Fruit fly (Drosophila melanogaster) whole organism, embryonic: Measurements from ENCODE around the gene RpS30.

Experiments
- Bdp1 ChIP-seq: fragments of 200-800 bp; sonication (Bioruptor generic); optimal IDR thresholded peaks from 3 replicates; lab custom pipeline; 2016; ENCODE audit warnings: missing biosample characterization, missing genetic modification characterization
- Bgb ChIP-seq: fragments of 200-800 bp; sonication (Bioruptor generic); IDR thresholded peaks from 2 replicates; pipeline ENCODE4 v1.3.6; 2022; ENCODE audit warnings: missing biosample characterization, missing genetic modification characterization; ENCODE audit not compliant: partially characterized antibody
- Bteb2 ChIP-seq: fragments of 200-800 bp; sonication (Bioruptor generic); optimal IDR thresholded peaks from 2 replicates; lab custom pipeline; 2016; ENCODE audit warnings: missing biosample characterization, missing genetic modification characterization
- CG10209 ChIP-seq: fragments of 200-800 bp; sonication (Bioruptor generic); optimal IDR thresholded peaks from 3 replicates; lab custom pipeline; 2017; ENCODE audit warnings: missing biosample characterization, mild to moderate bottlenecking, missing genetic modification characterization, missing genetic modification reagents
- CG11456 ChIP-seq: fragments of 200-800 bp; sonication (Bioruptor generic); IDR thresholded peaks from 3 replicates; pipeline ENCODE4 v1.3.6; 2022; ENCODE audit warnings: missing biosample characterization, missing genetic modification characterization
- CG13287 ChIP-seq: fragments of 200-800 bp; sonication (Bioruptor generic); IDR thresholded peaks from 2 replicates; pipeline ENCODE4 v1.3.6; 2022; ENCODE audit warnings: missing biosample characterization, missing genetic modification characterization; ENCODE audit not compliant: partially characterized antibody
- CG14014 ChIP-seq: fragments of 200-800 bp; sonication (Bioruptor generic); IDR thresholded peaks from 2 replicates; pipeline ENCODE4 v1.3.6; 2022; ENCODE audit warnings: missing biosample characterization, missing genetic modification characterization
- CG14860 ChIP-seq: fragments of 200-800 bp; sonication (Bioruptor generic); IDR thresholded peaks from 3 replicates; pipeline ENCODE4 v1.3.6; 2022; ENCODE audit warnings: missing biosample characterization, missing genetic modification characterization; ENCODE audit not compliant: partially characterized antibody
- CG16813 ChIP-seq: fragments of 200-800 bp; sonication (Bioruptor generic); IDR thresholded peaks from 3 replicates; pipeline ENCODE4 v1.3.6; 2022; ENCODE audit warnings: missing biosample characterization, missing genetic modification characterization; ENCODE audit not compliant: partially characterized antibody
- CG1832 ChIP-seq: fragments of 200-800 bp; sonication (Bioruptor generic); optimal IDR thresholded peaks from 2 replicates; lab custom pipeline; 2017; ENCODE audit warnings: missing biosample characterization, mild to moderate bottlenecking, missing genetic modification characterization, inconsistent platforms
- CG18476 ChIP-seq: fragments of 200-800 bp; sonication (Bioruptor generic); optimal IDR thresholded peaks from 2 replicates; lab custom pipeline; 2016; ENCODE audit warnings: missing biosample characterization, mild to moderate bottlenecking, missing genetic modification characterization
- CG34224 ChIP-seq: fragments of 200-800 bp; sonication (Bioruptor generic); IDR thresholded peaks from 3 replicates; pipeline ENCODE4 v1.3.6; 2022; ENCODE audit warnings: missing biosample characterization, missing genetic modification characterization; ENCODE audit not compliant: partially characterized antibody
- CG42726 ChIP-seq: fragments of 200-800 bp; sonication (Bioruptor generic); IDR thresholded peaks from 2 replicates; pipeline ENCODE4 v1.3.6; 2022; ENCODE audit warnings: missing biosample characterization, missing genetic modification characterization; ENCODE audit not compliant: partially characterized antibody
- CG4360 ChIP-seq: fragments of 200-800 bp; sonication (Bioruptor generic); IDR thresholded peaks from 2 replicates; pipeline ENCODE4 v1.3.6; 2022; ENCODE audit warnings: missing biosample characterization, missing genetic modification characterization
- CG6791 ChIP-seq: fragments of 200-800 bp; sonication (Bioruptor generic); IDR thresholded peaks from 3 replicates; pipeline ENCODE4 v1.3.6; 2022; ENCODE audit warnings: missing biosample characterization, missing genetic modification characterization; ENCODE audit not compliant: partially characterized antibody
- CG7963 ChIP-seq: fragments of 200-800 bp; sonication (Bioruptor generic); IDR thresholded peaks from 3 replicates; pipeline ENCODE4 v1.3.6; 2022; ENCODE audit warnings: missing biosample characterization, missing genetic modification characterization; ENCODE audit not compliant: partially characterized antibody
- Dbx ChIP-seq: fragments of 200-800 bp; sonication (Bioruptor generic); IDR thresholded peaks from 3 replicates; pipeline ENCODE4 v1.3.6; 2022; ENCODE audit warnings: missing biosample characterization, missing genetic modification characterization
- Ets65A ChIP-seq: fragments of 200-800 bp; sonication (Bioruptor generic); peaks from one replicate; lab custom pipeline; 2016; ENCODE audit warnings: missing biosample characterization, missing genetic modification characterization
- HLH4C ChIP-seq: fragments of 200-800 bp; sonication (Bioruptor generic); IDR thresholded peaks from 3 replicates; pipeline ENCODE4 v1.3.6; 2022; ENCODE audit warnings: missing biosample characterization, missing genetic modification characterization; ENCODE audit not compliant: partially characterized antibody
- Opbp ChIP-seq: fragments of 200-800 bp; sonication (Bioruptor generic); IDR thresholded peaks from 3 replicates; pipeline ENCODE4 v1.3.6; 2022; ENCODE audit warnings: missing biosample characterization, missing genetic modification characterization; ENCODE audit not compliant: partially characterized antibody
- Pdp1 ChIP-seq, 2 experiments: fragments of 200-800 bp; sonication (Bioruptor generic); optimal IDR thresholded peaks; 3 replicates each; lab custom pipeline; 2016; ENCODE audit warnings: missing biosample characterization in 2 of 2, missing genetic modification characterization in 2 of 2, mild to moderate bottlenecking in 1 of 2, moderate library complexity in 1 of 2
- Side ChIP-seq: fragments of 200-800 bp; sonication (Bioruptor generic); optimal IDR thresholded peaks from 2 replicates; lab custom pipeline; 2016; ENCODE audit warnings: missing biosample characterization, missing genetic modification characterization
- abd-A ChIP-seq: fragments of 200-800 bp; sonication (Bioruptor generic); optimal IDR thresholded peaks from 3 replicates; lab custom pipeline; 2019; ENCODE audit warnings: missing biosample characterization, mild to moderate bottlenecking, missing genetic modification characterization, moderate library complexity
- amos ChIP-seq: fragments of 200-800 bp; sonication (Bioruptor generic); IDR thresholded peaks from 2 replicates; pipeline ENCODE4 v1.3.6; 2022; ENCODE audit warnings: missing biosample characterization, missing genetic modification characterization; ENCODE audit not compliant: partially characterized antibody
- ato ChIP-seq: fragments of 200-800 bp; sonication (Bioruptor generic); IDR thresholded peaks from 2 replicates; pipeline ENCODE4 v1.3.6; 2022; ENCODE audit warnings: missing biosample characterization, missing genetic modification characterization; ENCODE audit not compliant: partially characterized antibody
- bab2 ChIP-seq: fragments of 200-800 bp; sonication (Bioruptor generic); optimal IDR thresholded peaks from 2 replicates; lab custom pipeline; 2016; ENCODE audit warnings: missing biosample characterization, missing genetic modification characterization
- bbx ChIP-seq: fragments of 200-800 bp; sonication (Bioruptor generic); IDR thresholded peaks from 2 replicates; pipeline ENCODE4 v1.3.6; 2022; ENCODE audit warnings: missing biosample characterization, missing genetic modification characterization; ENCODE audit not compliant: partially characterized antibody
- dan ChIP-seq: fragments of 200-800 bp; sonication (Bioruptor generic); IDR thresholded peaks from 2 replicates; pipeline ENCODE4 v1.3.6; 2022; ENCODE audit warnings: missing biosample characterization, missing genetic modification characterization
- dati ChIP-seq: fragments of 200-800 bp; sonication (Bioruptor generic); IDR thresholded peaks from 2 replicates; pipeline ENCODE4 v1.3.6; 2022; ENCODE audit warnings: missing biosample characterization, missing genetic modification characterization
- gce ChIP-seq: fragments of 200-800 bp; sonication (Bioruptor generic); IDR thresholded peaks from 3 replicates; pipeline ENCODE4 v1.3.6; 2022; ENCODE audit warnings: missing biosample characterization, missing genetic modification characterization
- hbn ChIP-seq: fragments of 200-800 bp; sonication (Bioruptor generic); IDR thresholded peaks from 2 replicates; pipeline ENCODE4 v1.3.6; 2022; ENCODE audit warnings: missing biosample characterization, missing genetic modification characterization; ENCODE audit not compliant: partially characterized antibody
- knrl ChIP-seq: fragments of 200-800 bp; sonication (Bioruptor generic); IDR thresholded peaks from 3 replicates; pipeline ENCODE4 v1.3.6; 2022; ENCODE audit warnings: missing biosample characterization, missing genetic modification characterization; ENCODE audit not compliant: partially characterized antibody
- mld ChIP-seq: fragments of 200-800 bp; sonication (Bioruptor generic); IDR thresholded peaks from 3 replicates; pipeline ENCODE4 v1.3.6; 2022; ENCODE audit warnings: missing biosample characterization, missing genetic modification characterization; ENCODE audit not compliant: partially characterized antibody
- nerfin-2 ChIP-seq: fragments of 200-800 bp; sonication (Bioruptor generic); IDR thresholded peaks from 2 replicates; pipeline ENCODE4 v1.3.6; 2022; ENCODE audit warnings: missing biosample characterization, missing genetic modification characterization; ENCODE audit not compliant: partially characterized antibody
- pfk ChIP-seq: fragments of 200-800 bp; sonication (Bioruptor generic); optimal IDR thresholded peaks from 2 replicates; lab custom pipeline; 2018; ENCODE audit warnings: missing biosample characterization, mild to moderate bottlenecking, missing genetic modification characterization, moderate library complexity
- sens ChIP-seq: fragments of 200-800 bp; sonication (Bioruptor generic); peaks from one replicate; lab custom pipeline; 2016; ENCODE audit warnings: missing biosample characterization, missing genetic modification characterization
- tna ChIP-seq: fragments of 200-800 bp; sonication (Bioruptor generic); IDR thresholded peaks from 2 replicates; pipeline ENCODE4 v1.3.6; 2022; ENCODE audit warnings: missing biosample characterization, missing genetic modification characterization; ENCODE audit not compliant: partially characterized antibody
- vvl ChIP-seq: fragments of 200-800 bp; sonication (Bioruptor generic); IDR thresholded peaks from 2 replicates; pipeline ENCODE4 v1.3.6; 2022; ENCODE audit warnings: missing biosample characterization, missing genetic modification characterization
- zfh2 ChIP-seq: fragments of 200-800 bp; sonication (Bioruptor generic); optimal IDR thresholded peaks from 2 replicates; lab custom pipeline; 2016; ENCODE audit warnings: missing biosample characterization, missing genetic modification characterization

The RpS30 gene

DNA sequence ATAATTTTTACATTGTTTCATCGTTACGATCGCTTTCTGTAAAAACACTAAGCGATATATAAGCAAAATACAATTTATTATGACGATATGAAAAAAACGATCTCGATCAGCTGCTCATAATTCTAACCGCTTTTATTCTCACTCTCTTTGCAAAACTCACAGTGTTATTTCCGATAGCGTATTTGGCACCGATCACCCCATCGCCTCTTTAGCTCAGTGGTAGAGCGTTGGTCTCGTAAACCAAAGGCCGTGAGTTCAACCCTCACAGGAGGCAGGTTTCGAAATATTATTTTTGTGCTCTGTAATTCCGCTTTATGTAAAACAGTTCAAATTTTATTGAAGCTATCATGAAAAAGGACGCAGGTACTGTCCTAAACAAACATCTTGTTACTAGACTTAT, 40.6 kb downstream of the RpS30 start (continued):
- TF ChIP-seq bab2 (no peak), CG7963 (GFP tag; lab: Robert Waterston, UW) (peak; percentile 63; the same call in 2 of the 3 replicates), CG16813 (peak; percentile 61)
- TF ChIP-seq, all 482 proteins: peak for 24

DNA sequence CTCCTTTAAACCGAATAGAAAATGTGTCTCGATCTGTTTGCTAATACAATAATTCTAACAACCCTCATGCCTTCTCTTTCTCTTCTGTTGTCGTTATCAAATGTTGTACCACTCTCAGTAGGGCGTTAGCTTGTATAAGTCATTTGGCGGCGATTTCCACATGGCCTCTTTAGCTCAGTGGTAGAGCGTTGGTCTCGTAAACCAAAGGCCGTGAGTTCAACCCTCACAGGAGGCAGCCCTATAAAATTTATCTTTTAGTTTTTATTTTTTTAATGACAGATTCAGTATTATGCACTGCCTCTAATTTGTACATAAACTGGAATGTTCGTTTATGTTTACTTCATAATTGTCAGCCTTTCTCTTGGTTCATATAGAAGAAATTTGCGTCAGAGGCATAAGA, 41.2 kb downstream of the RpS30 start:
- TF ChIP-seq Bteb2 (GFP tag; lab: Kevin White, UChicago) = no peak
- peak; percentile 81; the same call in 1 of the 2 replicates for TF ChIP-seq amos
- TF ChIP-seq Bgb (GFP tag; lab: Robert Waterston, UW) = peak; percentile 73
- peak; percentile 60; the same call in 1 of the 2 replicates for TF ChIP-seq nerfin-2 (GFP tag; lab: Robert Waterston, UW)
- TF ChIP-seq tna (GFP tag; lab: Robert Waterston, UW) = peak; percentile 40; the same call in 1 of the 2 replicates
- TF ChIP-seq CG6791 = peak; percentile 83; the same call in 2 of the 3 replicates
- TF ChIP-seq Pdp1 (GFP tag; optimal IDR thresholded peaks at IDR 0.05; lab: Kevin White, UChicago) = peak in 1 of 2 experiments; percentile 9
- peak; percentile 46; the same call in 2 of the 3 replicates for TF ChIP-seq CG14860
- peak; percentile 53; the same call in 1 of the 3 replicates for TF ChIP-seq CG34224 (GFP tag; lab: Robert Waterston, UW)
- peak; percentile 88 for TF ChIP-seq Opbp (GFP tag; lab: Robert Waterston, UW)
- TF ChIP-seq dan (GFP tag; lab: Robert Waterston, UW) = no peak
- no peak for TF ChIP-seq dati (GFP tag; lab: Robert Waterston, UW)
- no peak for TF ChIP-seq CG11456
- peak; percentile 25 for TF ChIP-seq CG1832
- TF ChIP-seq bbx (GFP tag; lab: Robert Waterston, UW) = peak; percentile 78
- TF ChIP-seq CG14014 (GFP tag; lab: Robert Waterston, UW) = no peak
- TF ChIP-seq vvl (GFP tag; lab: Robert Waterston, UW) = peak; percentile 16; the same call in 1 of the 2 replicates
- no peak for TF ChIP-seq gce (GFP tag; lab: Robert Waterston, UW)
- no peak for TF ChIP-seq Side
- TF ChIP-seq pfk (GFP tag; lab: Kevin White, UChicago) = no peak
- TF ChIP-seq Dbx (GFP tag; lab: Robert Waterston, UW) = no peak
- TF ChIP-seq zfh2 = no peak
- peak; percentile 78 for TF ChIP-seq CG16813
- TF ChIP-seq CG42726 (GFP tag; lab: Robert Waterston, UW) = peak; percentile 80
- peak; percentile 67 for TF ChIP-seq ato
- TF ChIP-seq HLH4C (GFP tag; lab: Robert Waterston, UW) = peak; percentile 6; the same call in 1 of the 3 replicates
- peak; percentile 99 for TF ChIP-seq Bdp1 (GFP tag; lab: Kevin White, UChicago)
- TF ChIP-seq CG10209 (GFP tag; lab: Kevin White, UChicago) = no peak
- peak; percentile 38; the same call in 2 of the 3 replicates for TF ChIP-seq knrl (GFP tag; lab: Robert Waterston, UW)
- TF ChIP-seq sens (GFP tag; lab: Kevin White, UChicago) = peak; percentile 56
- peak; percentile 17; the same call in 1 of the 2 replicates for TF ChIP-seq hbn (GFP tag; lab: Robert Waterston, UW)
- peak; percentile 12 for TF ChIP-seq abd-A
- TF ChIP-seq Ets65A = no peak
- TF ChIP-seq CG4360 (GFP tag; lab: Robert Waterston, UW) = no peak
- no peak for TF ChIP-seq CG18476
- TF ChIP-seq mld = peak; percentile 75
- TF ChIP-seq CG13287 (GFP tag; lab: Robert Waterston, UW) = peak; percentile 27; the same call in 1 of the 2 replicates
- TF ChIP-seq, all 482 proteins: peak for 23
